Worm (Caenorhabditis elegans) whole organism, midembryonic: ENCODE data around the gene cept-1.

ENCODE experiments used
- T22C8.4 ChIP-seq: fragments of 200-800 bp; sonication (Bioruptor generic); IDR thresholded peaks from 2 replicates; pipeline ENCODE4 v1.3.6; 2022; ENCODE audit warnings: missing genetic modification characterization, missing compliant biosample characterization
- cog-1 ChIP-seq: sonication (generic microtip); optimal IDR thresholded peaks from 2 replicates; lab custom pipeline; 2016; ENCODE audit warnings: missing genetic modification characterization, missing compliant biosample characterization
- flt-1 ChIP-seq: fragments of 200-800 bp; sonication (Bioruptor generic); IDR thresholded peaks from 2 replicates; pipeline ENCODE4 v1.3.6; 2022; ENCODE audit warnings: missing genetic modification characterization, missing compliant biosample characterization
- klf-2 ChIP-seq: fragments of 200-800 bp; sonication (Bioruptor generic); conservative IDR thresholded peaks from 2 replicates; pipeline ENCODE4 v1.3.6; 2022; ENCODE audit warnings: missing genetic modification reagents, missing genetic modification characterization, missing compliant biosample characterization
- med-1 ChIP-seq: sonication (generic microtip); optimal IDR thresholded peaks from 2 replicates; lab custom pipeline; 2017; ENCODE audit warnings: missing genetic modification characterization, mild to moderate bottlenecking, missing compliant biosample characterization, antibody characterized with exemption, missing genetic modification reagents; ENCODE audit not compliant: insufficient read depth
- ref-1 ChIP-seq: fragments of 200-800 bp; sonication (Bioruptor generic); conservative IDR thresholded peaks from 2 replicates; pipeline ENCODE4 v1.3.6; 2022; ENCODE audit warnings: missing genetic modification reagents, missing genetic modification characterization, missing compliant biosample characterization
- tab-1 ChIP-seq: fragments of 200-800 bp; sonication (Bioruptor generic); IDR thresholded peaks from 2 replicates; pipeline ENCODE4 v1.3.6; 2022; ENCODE audit warnings: missing genetic modification characterization, missing compliant biosample characterization
- ztf-23 ChIP-seq: fragments of 200-800 bp; sonication (Bioruptor generic); IDR thresholded peaks from 2 replicates; pipeline ENCODE4 v1.3.6; 2022; ENCODE audit warnings: missing genetic modification reagents, missing genetic modification characterization, missing compliant biosample characterization
- ztf-29 ChIP-seq: fragments of 200-800 bp; sonication (Bioruptor generic); IDR thresholded peaks from 2 replicates; pipeline ENCODE4 v1.3.6; 2022; ENCODE audit warnings: missing genetic modification reagents, missing genetic modification characterization, missing compliant biosample characterization

cept-1 gene

DNA sequence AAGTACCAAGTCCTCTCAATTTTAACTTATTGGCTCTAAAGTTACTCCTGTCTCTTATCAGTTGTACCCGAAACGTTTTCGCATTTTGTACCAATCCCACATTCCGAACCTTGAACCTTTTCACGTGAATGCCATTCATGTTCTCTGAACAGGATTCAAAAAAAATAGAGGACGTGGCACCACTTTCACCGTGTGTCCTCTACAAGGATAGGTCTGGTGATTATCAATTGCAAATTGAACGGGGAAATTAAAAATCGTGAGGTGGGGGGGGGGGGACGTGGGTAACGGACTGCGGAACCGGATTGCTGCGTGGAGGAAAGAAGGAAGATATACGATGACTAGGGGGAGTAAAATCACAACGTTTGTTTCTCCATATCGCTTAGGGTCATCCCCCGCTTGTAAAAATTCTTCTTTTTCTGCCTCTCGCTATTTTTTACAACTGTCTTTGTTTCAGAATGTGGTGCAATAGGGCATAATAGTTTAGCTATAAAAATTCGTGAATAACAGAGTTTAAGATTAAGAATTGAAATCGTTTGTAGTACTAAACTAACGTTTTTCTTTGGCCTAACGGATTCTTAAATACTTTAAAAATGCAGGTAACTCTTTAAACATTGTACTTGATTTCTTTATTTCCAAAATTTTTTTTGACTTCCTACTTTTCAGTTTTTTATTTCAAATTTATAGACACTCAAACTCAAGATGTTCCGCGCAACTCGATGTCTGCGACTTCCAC lies 20.0 kb downstream of the cept-1 start, which contains the start of gene alh-13:
alh-13 (plus strand) TSS at position 683 of the 733 bp plus-strand sequence.
- TF ChIP-seq ztf-29 (GFP tag; lab: Robert Waterston, UW): no peak
- no peak for TF ChIP-seq klf-2 (GFP tag; lab: Robert Waterston, UW)
- no peak for TF ChIP-seq ztf-23
- no peak for TF ChIP-seq T22C8.4 (GFP tag; lab: Robert Waterston, UW)
- no peak for TF ChIP-seq ref-1 (GFP tag; lab: Robert Waterston, UW)
- no peak for TF ChIP-seq tab-1 (GFP tag; lab: Robert Waterston, UW)
- no peak for TF ChIP-seq flt-1 (GFP tag; lab: Robert Waterston, UW)
- no peak for TF ChIP-seq cog-1 (tag; lab: Kevin White, UChicago)
- TF ChIP-seq med-1 (GFP tag; lab: Kevin White, UChicago): no peak

DNA sequence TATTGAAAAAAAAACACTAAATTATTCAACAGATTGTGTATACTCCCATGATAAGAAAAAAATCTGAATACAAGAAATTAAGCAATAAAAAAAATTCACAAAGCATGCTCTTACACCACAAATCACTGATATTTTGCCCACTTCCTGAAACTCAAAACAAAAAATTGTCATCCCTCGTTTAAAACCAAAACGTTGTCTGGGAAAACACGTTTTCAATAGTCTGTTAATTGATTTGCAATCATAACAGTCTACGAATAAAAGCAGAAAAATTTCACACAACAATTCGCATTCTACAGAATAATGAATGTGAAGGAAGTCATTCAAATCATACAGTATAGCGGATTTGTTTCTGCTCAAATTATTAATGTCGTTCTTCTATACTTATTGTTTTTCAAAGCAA lies 25.7 kb downstream of the cept-1 start, which contains the start of gene str-124:
str-124 (plus strand) TSS at position 301 of the 400 bp plus-strand sequence.
- TF ChIP-seq ref-1 (GFP tag; lab: Robert Waterston, UW) (no peak), ztf-23 (no peak)

DNA sequence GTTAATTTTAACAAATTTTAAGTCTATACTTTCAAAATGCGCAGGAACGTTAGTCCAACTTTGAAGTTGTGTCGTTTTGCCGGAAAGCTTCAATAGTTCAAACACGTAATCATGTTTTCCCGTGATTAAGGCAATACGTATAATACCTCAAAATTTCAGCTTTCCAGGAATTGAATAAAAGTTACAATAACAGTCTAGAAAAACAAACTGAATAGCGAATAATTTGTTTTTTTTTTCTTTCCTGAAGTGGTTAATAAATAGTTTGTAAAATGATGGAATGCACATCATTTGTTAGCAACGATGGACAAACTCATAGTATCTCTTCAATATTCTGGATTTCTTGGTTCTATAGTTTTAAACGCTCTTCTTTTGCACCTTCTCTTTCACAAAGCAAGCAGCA lies 28.2 kb downstream of the cept-1 start, which contains the start of gene str-123:
str-123 (plus strand) TSS at position 301 of the 400 bp plus-strand sequence.
- no peak for TF ChIP-seq tab-1 (GFP tag; lab: Robert Waterston, UW)
- TF ChIP-seq ref-1 (GFP tag; lab: Robert Waterston, UW): no peak
- TF ChIP-seq ztf-29 (GFP tag; lab: Robert Waterston, UW): no peak
- no peak for TF ChIP-seq cog-1 (tag; lab: Kevin White, UChicago)
- TF ChIP-seq ztf-23: no peak
- no peak for TF ChIP-seq T22C8.4 (GFP tag; lab: Robert Waterston, UW)
- no peak for TF ChIP-seq flt-1 (GFP tag; lab: Robert Waterston, UW)
- no peak for TF ChIP-seq med-1 (GFP tag; lab: Kevin White, UChicago)
- TF ChIP-seq klf-2 (GFP tag; lab: Robert Waterston, UW): no peak

DNA sequence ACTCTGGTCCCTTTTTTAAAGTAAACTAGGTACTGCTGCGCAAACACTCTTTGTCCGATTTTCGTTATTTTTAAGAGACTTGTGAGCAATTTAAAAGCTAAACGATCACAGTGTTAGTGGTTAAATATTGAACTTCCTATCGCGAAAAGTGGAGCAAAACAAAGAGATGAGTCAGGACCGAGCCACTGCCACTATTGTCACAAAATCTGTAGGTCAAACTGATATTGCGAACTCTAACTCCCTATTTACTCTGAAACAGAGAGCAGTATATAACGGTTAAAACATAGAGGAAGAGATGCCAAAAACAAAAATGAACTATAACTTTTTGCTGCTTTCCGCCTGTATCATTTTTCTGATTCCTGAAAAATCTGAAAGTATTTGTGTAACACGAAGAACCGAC lies 30.7 kb downstream of the cept-1 start, which contains the start of gene abf-5:
abf-5 (plus strand) TSS at position 301 of the 400 bp plus-strand sequence.
- no peak for TF ChIP-seq cog-1 (tag; lab: Kevin White, UChicago)

DNA sequence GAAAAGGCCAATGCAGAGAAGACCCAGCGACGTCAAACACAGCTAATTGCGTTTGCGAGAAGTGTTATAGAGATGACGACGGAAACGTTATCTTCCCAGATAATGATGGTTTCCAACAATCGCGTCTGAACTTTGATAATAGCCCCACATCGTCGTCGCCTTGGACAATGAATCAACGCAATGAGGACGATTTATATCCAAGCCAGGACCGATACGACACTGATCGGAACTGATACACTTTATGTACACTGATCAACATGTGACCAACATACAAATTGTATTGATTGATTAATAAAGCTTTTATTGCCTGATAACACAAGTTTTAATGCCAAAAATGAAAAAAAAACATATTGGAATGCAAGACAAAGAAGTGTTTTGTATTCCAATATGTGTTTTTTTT lies 31.2 kb downstream of the cept-1 start:
- TF ChIP-seq T22C8.4 (GFP tag; lab: Robert Waterston, UW): no peak
- no peak for TF ChIP-seq cog-1 (tag; lab: Kevin White, UChicago)
- no peak for TF ChIP-seq tab-1 (GFP tag; lab: Robert Waterston, UW)
- no peak for TF ChIP-seq ztf-29 (GFP tag; lab: Robert Waterston, UW)
- TF ChIP-seq klf-2 (GFP tag; lab: Robert Waterston, UW): no peak
- TF ChIP-seq flt-1 (GFP tag; lab: Robert Waterston, UW): no peak
- no peak for TF ChIP-seq ztf-23
- TF ChIP-seq ref-1 (GFP tag; lab: Robert Waterston, UW): no peak

DNA sequence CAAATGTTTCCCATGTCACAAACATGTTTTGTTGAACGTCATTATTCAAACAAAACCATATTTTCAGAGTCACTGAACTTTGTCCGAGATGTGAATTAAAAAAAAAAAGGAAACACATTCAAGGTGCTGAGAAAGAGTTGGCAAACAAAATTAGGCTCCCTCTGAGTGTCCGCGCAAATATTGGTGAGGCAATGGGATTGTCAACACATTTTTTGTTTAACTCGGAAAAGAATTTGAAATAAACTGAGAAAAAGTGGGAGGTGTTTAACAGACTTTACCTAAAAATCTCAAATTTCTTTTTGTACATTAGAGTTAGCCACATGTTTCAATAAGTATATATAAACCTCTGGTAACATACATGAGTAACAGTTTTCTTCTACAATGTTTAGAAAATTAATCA lies 31.9 kb downstream of the cept-1 start, which contains the start of gene abf-6:
abf-6 (plus strand) TSS at position 323 of the 400 bp plus-strand sequence.
- no peak for TF ChIP-seq T22C8.4 (GFP tag; lab: Robert Waterston, UW)
- TF ChIP-seq flt-1 (GFP tag; lab: Robert Waterston, UW): no peak
- no peak for TF ChIP-seq tab-1 (GFP tag; lab: Robert Waterston, UW)
- no peak for TF ChIP-seq klf-2 (GFP tag; lab: Robert Waterston, UW)
- no peak for TF ChIP-seq cog-1 (tag; lab: Kevin White, UChicago)
- TF ChIP-seq ref-1 (GFP tag; lab: Robert Waterston, UW): no peak
- no peak for TF ChIP-seq ztf-23
- TF ChIP-seq med-1 (GFP tag; lab: Kevin White, UChicago): no peak
- TF ChIP-seq ztf-29 (GFP tag; lab: Robert Waterston, UW): no peak

DNA sequence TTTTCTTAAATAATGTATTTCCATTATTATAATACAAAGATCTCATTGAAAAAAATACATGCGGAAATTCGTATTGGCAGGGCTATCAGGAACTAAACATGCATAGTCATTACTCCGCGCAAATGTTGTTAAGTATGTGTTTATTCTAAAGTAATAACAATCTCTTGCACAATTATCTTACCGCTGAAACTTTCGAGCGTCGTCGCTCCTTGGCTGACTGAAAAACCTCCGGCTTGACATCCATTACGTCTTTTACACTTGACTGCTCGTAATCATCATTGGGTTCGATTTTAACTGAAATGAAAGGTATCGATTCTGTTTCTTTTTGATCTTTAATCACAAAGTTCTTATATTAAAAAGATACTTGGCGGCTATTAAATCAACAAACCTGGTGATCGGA lies 38.0 kb downstream of the cept-1 start:
- no peak for TF ChIP-seq klf-2 (GFP tag; lab: Robert Waterston, UW)
- no peak for TF ChIP-seq med-1 (GFP tag; lab: Kevin White, UChicago)
- TF ChIP-seq tab-1 (GFP tag; lab: Robert Waterston, UW): no peak
- TF ChIP-seq ztf-29 (GFP tag; lab: Robert Waterston, UW): no peak
- TF ChIP-seq ref-1 (GFP tag; lab: Robert Waterston, UW): no peak
- no peak for TF ChIP-seq T22C8.4 (GFP tag; lab: Robert Waterston, UW)
- TF ChIP-seq flt-1 (GFP tag; lab: Robert Waterston, UW): no peak
- no peak for TF ChIP-seq cog-1 (tag; lab: Kevin White, UChicago)
- TF ChIP-seq ztf-23: no peak

DNA sequence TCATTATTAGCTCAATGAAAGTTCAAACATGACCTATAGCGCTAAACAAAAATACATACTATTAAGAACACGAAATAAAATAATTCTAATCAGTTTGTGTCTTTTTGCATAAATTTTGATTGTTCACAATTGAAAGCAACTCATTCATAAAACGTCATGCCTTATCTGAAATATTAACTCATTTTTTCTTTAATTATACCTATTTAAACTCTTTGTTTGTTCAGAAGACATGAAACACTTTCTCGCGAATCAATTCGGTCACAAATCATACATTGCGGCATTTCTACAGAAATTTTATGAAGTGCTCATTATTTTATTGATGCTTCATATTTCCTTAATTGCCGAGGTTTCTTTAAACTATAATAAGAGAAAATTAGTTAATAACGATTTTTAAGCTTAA lies 45.0 kb downstream of the cept-1 start:
- TF ChIP-seq cog-1 (tag; lab: Kevin White, UChicago) (no peak), ztf-29 (GFP tag; lab: Robert Waterston, UW) (no peak), T22C8.4 (GFP tag; lab: Robert Waterston, UW) (no peak)

DNA sequence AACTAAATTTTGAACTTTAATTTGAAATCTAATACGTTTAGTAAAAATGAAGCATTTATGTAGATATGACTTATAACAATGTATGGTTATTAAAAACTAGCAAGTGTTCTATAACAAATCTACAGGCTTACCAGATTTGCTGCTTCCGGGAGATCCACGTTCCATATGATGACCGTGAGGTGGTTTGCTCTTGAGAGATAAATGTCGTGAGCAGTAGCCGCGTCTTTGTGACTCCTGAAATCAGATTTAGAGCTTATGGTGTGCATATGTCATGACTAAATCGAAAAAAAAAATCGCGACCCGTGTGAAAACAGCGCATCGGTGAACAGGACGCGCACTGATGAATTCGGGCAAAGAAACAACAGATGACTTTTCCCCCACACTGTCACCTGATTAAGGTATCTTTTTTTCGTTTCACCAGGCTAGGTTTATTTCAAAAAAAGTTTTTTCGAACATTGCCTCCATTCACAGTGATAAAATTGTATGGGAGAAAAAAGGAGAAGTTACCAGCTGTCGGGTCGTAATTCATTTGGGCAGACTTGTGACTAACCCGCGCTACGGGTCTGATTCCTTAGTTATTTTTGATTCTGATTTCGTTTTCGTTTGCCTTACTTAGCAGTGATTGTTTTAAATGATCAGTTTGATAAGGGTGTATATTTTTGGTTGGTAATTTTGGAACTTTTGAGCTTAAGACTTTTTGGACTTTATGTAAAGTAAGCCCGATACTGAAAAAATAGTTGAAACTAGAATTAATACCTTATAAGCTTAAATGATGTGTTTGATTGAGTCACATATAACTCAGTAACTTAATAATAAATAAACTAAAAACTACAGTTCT lies 46.4 kb downstream of the cept-1 start, which contains the start of gene nhr-27:
nhr-27 (minus strand) TSS at position 234 of the 838 bp plus-strand sequence.
- TF ChIP-seq flt-1 (GFP tag; lab: Robert Waterston, UW): no peak
- no peak for TF ChIP-seq ref-1 (GFP tag; lab: Robert Waterston, UW)
- TF ChIP-seq ztf-23: no peak
- no peak for TF ChIP-seq tab-1 (GFP tag; lab: Robert Waterston, UW)
- no peak for TF ChIP-seq ztf-29 (GFP tag; lab: Robert Waterston, UW)
- TF ChIP-seq med-1 (GFP tag; lab: Kevin White, UChicago): no peak
- TF ChIP-seq T22C8.4 (GFP tag; lab: Robert Waterston, UW): no peak
- TF ChIP-seq klf-2 (GFP tag; lab: Robert Waterston, UW): no peak
- TF ChIP-seq cog-1 (tag; lab: Kevin White, UChicago): no peak
